Worm (Caenorhabditis elegans) whole organism, L2 larva: ENCODE results near the gene ZC317.2.

ENCODE experiments used
- alr-1 ChIP-seq: fragments of 150-350 bp; optimal IDR thresholded peaks from 2 replicates; lab custom pipeline; 2014; ENCODE audit warnings: missing biosample characterization, missing genetic modification characterization
- blmp-1 ChIP-seq: sonication (generic microtip); optimal IDR thresholded peaks from 2 replicates; lab custom pipeline; 2017; ENCODE audit warnings: missing genetic modification characterization, mild to moderate bottlenecking, missing compliant biosample characterization, antibody characterized with exemption, moderate library complexity; ENCODE audit not compliant: insufficient read depth
- crh-2 ChIP-seq: sonication (generic microtip); optimal IDR thresholded peaks from 2 replicates; lab custom pipeline; 2017; ENCODE audit warnings: missing biosample characterization, missing genetic modification characterization
- fos-1 ChIP-seq: fragments of 150-350 bp; optimal IDR thresholded peaks from 2 replicates; lab custom pipeline; 2014; ENCODE audit warnings: missing biosample characterization, missing genetic modification characterization
- lin-39 ChIP-seq: fragments of 150-350 bp; optimal IDR thresholded peaks from 2 replicates; lab custom pipeline; 2014; ENCODE audit warnings: missing biosample characterization, missing genetic modification reagents, missing genetic modification characterization
- lsy-2 ChIP-seq, 2 experiments: fragments of 150-350 bp in 1 of 2; sonication (generic microtip) in 1 of 2; optimal IDR thresholded peaks; 2 replicates each; lab custom pipeline; 2014 to 2017; ENCODE audit warnings: missing biosample characterization in 2 of 2, missing genetic modification characterization in 2 of 2
- nhr-23 ChIP-seq: fragments of 150-350 bp; optimal IDR thresholded peaks from 2 replicates; lab custom pipeline; 2014; ENCODE audit warnings: missing biosample characterization, missing genetic modification reagents, missing genetic modification characterization
- sma-9 ChIP-seq, 2 experiments: fragments of 150-350 bp in 1 of 2; sonication (generic microtip) in 1 of 2; optimal IDR thresholded peaks; 2 replicates each; lab custom pipeline; 2014 to 2016; ENCODE audit warnings: missing genetic modification characterization in 2 of 2, mild to moderate bottlenecking in 1 of 2, missing biosample characterization in 1 of 2, missing compliant biosample characterization in 1 of 2, missing genetic modification reagents in 1 of 2, moderate library complexity in 1 of 2
- ztf-4 ChIP-seq: fragments of 150-350 bp; optimal IDR thresholded peaks from 2 replicates; lab custom pipeline; 2014; ENCODE audit warnings: missing biosample characterization, missing genetic modification characterization

DNA sequence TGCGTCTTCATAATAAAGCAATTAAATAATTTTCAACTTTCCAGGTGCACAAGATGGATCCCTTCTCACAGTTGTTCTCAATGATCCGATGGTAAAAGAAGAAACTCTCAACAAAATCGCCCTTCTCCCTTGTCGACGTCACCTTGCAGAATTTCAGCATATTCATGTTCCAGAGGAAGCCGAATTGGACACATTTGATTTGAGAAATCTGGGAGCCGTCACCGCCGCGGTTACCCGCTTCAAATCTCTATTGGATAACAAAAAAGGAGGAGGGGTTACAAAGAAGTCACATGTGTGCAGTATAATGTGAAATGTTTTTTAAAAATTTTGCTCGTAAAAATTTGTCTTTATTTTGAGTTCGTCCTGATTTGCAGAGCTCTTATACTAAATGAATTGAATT lies 42.8 kb downstream of the ZC317.2 start:
- TF ChIP-seq blmp-1 (tag; lab: Kevin White, UChicago) (no peak), ztf-4 (tag; lab: Kevin White, UChicago) (no peak), lin-39 (tag; lab: Kevin White, UChicago) (no peak), sma-9 (GFP tag; optimal IDR thresholded peaks at IDR 0.05; lab: Kevin White, UChicago) (no peak), sma-9 (tag; optimal IDR thresholded peaks at IDR 0.05; lab: Kevin White, UChicago) (no peak), nhr-23 (no peak), lsy-2 (tag; optimal IDR thresholded peaks at IDR 0.05; lab: Kevin White, UChicago) (no peak), fos-1 (tag; lab: Kevin White, UChicago) (no peak), alr-1 (tag; lab: Kevin White, UChicago) (no peak), crh-2 (tag; lab: Kevin White, UChicago) (no peak)
